Fruit fly (Drosophila melanogaster) whole organism, embryonic: ENCODE results near the gene Mdh1.

Experiments used
- Ada2b ChIP-seq: fragments of 200-800 bp; sonication (Bioruptor generic); IDR thresholded peaks from 2 replicates; pipeline ENCODE4 v1.3.6; 2022; ENCODE audit warnings: missing biosample characterization, missing genetic modification characterization
- BEAF-32 ChIP-seq: fragments of 200-800 bp; sonication (Bioruptor generic); optimal IDR thresholded peaks from 3 replicates; lab custom pipeline; 2017; ENCODE audit warnings: missing biosample characterization, missing genetic modification characterization, mild to moderate bottlenecking, moderate library complexity, missing genetic modification reagents
- CG10543 ChIP-seq: fragments of 200-800 bp; sonication (Bioruptor generic); optimal IDR thresholded peaks from 3 replicates; lab custom pipeline; 2017; ENCODE audit warnings: missing biosample characterization, mild to moderate bottlenecking, missing genetic modification characterization, moderate library complexity
- CG10654 ChIP-seq: fragments of 200-800 bp; sonication (Bioruptor generic); optimal IDR thresholded peaks from 2 replicates; lab custom pipeline; 2016; ENCODE audit warnings: missing biosample characterization, missing genetic modification characterization
- CG13775 ChIP-seq: fragments of 200-800 bp; sonication (Bioruptor generic); optimal IDR thresholded peaks from 3 replicates; lab custom pipeline; 2017; ENCODE audit warnings: missing biosample characterization, mild to moderate bottlenecking, missing genetic modification characterization
- CG14667 ChIP-seq: fragments of 200-800 bp; sonication (Bioruptor generic); IDR thresholded peaks from 2 replicates; pipeline ENCODE4 v1.3.6; 2022; ENCODE audit warnings: missing biosample characterization, missing genetic modification characterization
- CG14710 ChIP-seq: fragments of 200-800 bp; sonication (Bioruptor generic); optimal IDR thresholded peaks from 3 replicates; lab custom pipeline; 2019; ENCODE audit warnings: missing biosample characterization, mild to moderate bottlenecking, missing genetic modification characterization, moderate library complexity
- CG15601 ChIP-seq: fragments of 200-800 bp; sonication (Bioruptor generic); optimal IDR thresholded peaks from 3 replicates; lab custom pipeline; 2019; ENCODE audit warnings: missing biosample characterization, mild to moderate bottlenecking, missing genetic modification characterization, moderate library complexity
- CG18599 ChIP-seq: fragments of 200-800 bp; sonication (Bioruptor generic); optimal IDR thresholded peaks from 3 replicates; lab custom pipeline; 2017; ENCODE audit warnings: missing biosample characterization, missing genetic modification characterization, mild to moderate bottlenecking, moderate library complexity, missing genetic modification reagents
- CG2678 ChIP-seq: fragments of 200-800 bp; sonication (Bioruptor generic); optimal IDR thresholded peaks from 3 replicates; lab custom pipeline; 2019; ENCODE audit warnings: missing biosample characterization, mild to moderate bottlenecking, missing genetic modification characterization, moderate library complexity
- CG2889 ChIP-seq: fragments of 200-800 bp; sonication (Bioruptor generic); IDR thresholded peaks from 3 replicates; pipeline ENCODE4 v1.3.6; 2022; ENCODE audit warnings: missing biosample characterization, missing genetic modification characterization
- CG30403 ChIP-seq: fragments of 200-800 bp; sonication (Bioruptor generic); optimal IDR thresholded peaks from 3 replicates; lab custom pipeline; 2016; ENCODE audit warnings: missing biosample characterization, missing genetic modification characterization
- CG31388 ChIP-seq: fragments of 200-800 bp; sonication (Bioruptor generic); optimal IDR thresholded peaks from 2 replicates; lab custom pipeline; 2016; ENCODE audit warnings: missing biosample characterization, missing genetic modification characterization
- CG3726 ChIP-seq: fragments of 200-800 bp; sonication (Bioruptor generic); IDR thresholded peaks from 3 replicates; pipeline ENCODE4, ENCODE4 v1.3.6; 2022; ENCODE audit warnings: missing biosample characterization, missing genetic modification characterization
- CG4424 ChIP-seq: fragments of 200-800 bp; sonication (Bioruptor generic); optimal IDR thresholded peaks from 3 replicates; lab custom pipeline; 2016; ENCODE audit warnings: missing biosample characterization, missing genetic modification characterization
- CG7357 ChIP-seq: fragments of 200-800 bp; sonication (Bioruptor generic); IDR thresholded peaks from 3 replicates; pipeline ENCODE4 v1.3.6; 2022; ENCODE audit warnings: missing biosample characterization, missing genetic modification characterization
- CG8388 ChIP-seq: fragments of 200-800 bp; sonication (Bioruptor generic); optimal IDR thresholded peaks from 2 replicates; lab custom pipeline; 2019; ENCODE audit warnings: missing biosample characterization, mild to moderate bottlenecking, missing genetic modification characterization, moderate library complexity
- CG8924 ChIP-seq: fragments of 200-800 bp; optimal IDR thresholded peaks from 3 replicates; lab custom pipeline; 2019; ENCODE audit warnings: missing biosample characterization, mild to moderate bottlenecking, missing genetic modification characterization, moderate library complexity
- CG9797 ChIP-seq: fragments of 200-800 bp; sonication (Bioruptor generic); optimal IDR thresholded peaks from 3 replicates; lab custom pipeline; 2018; ENCODE audit warnings: missing biosample characterization, mild to moderate bottlenecking, missing genetic modification characterization
- D19B ChIP-seq: fragments of 200-800 bp; sonication (Bioruptor generic); optimal IDR thresholded peaks from 2 replicates; lab custom pipeline; 2017; ENCODE audit warnings: missing biosample characterization, mild to moderate bottlenecking, missing genetic modification characterization
- Dip3 ChIP-seq: fragments of 200-800 bp; sonication (Bioruptor generic); optimal IDR thresholded peaks from 3 replicates; lab custom pipeline; 2016; ENCODE audit warnings: missing biosample characterization, missing genetic modification characterization
- Dp ChIP-seq: fragments of 200-800 bp; sonication (Bioruptor generic); optimal IDR thresholded peaks from 2 replicates; lab custom pipeline; 2018; ENCODE audit warnings: missing biosample characterization, mild to moderate bottlenecking, missing genetic modification characterization, moderate library complexity
- Ets97D ChIP-seq: fragments of 200-800 bp; sonication (Bioruptor generic); optimal IDR thresholded peaks from 3 replicates; lab custom pipeline; 2016; ENCODE audit warnings: missing biosample characterization, missing genetic modification characterization
- Myb ChIP-seq: fragments of 200-800 bp; sonication (Bioruptor generic); optimal IDR thresholded peaks from 2 replicates; lab custom pipeline; 2016; ENCODE audit warnings: missing biosample characterization, missing genetic modification characterization
- Nf-YC ChIP-seq: fragments of 200-800 bp; optimal IDR thresholded peaks from 3 replicates; lab custom pipeline; 2019; ENCODE audit warnings: missing biosample characterization, mild to moderate bottlenecking, missing genetic modification characterization, moderate library complexity
- Oaz ChIP-seq: fragments of 200-800 bp; sonication (Bioruptor generic); IDR thresholded peaks from 2 replicates; pipeline ENCODE4 v1.3.6; 2022; ENCODE audit warnings: missing biosample characterization, missing genetic modification characterization
- Opbp ChIP-seq: fragments of 200-800 bp; sonication (Bioruptor generic); IDR thresholded peaks from 3 replicates; pipeline ENCODE4 v1.3.6; 2022; ENCODE audit warnings: missing biosample characterization, missing genetic modification characterization; ENCODE audit not compliant: partially characterized antibody
- Trl ChIP-seq, 3 experiments: fragments of >200 bp in 2 of 3; fragments of 200-800 bp in 1 of 3; sonication (Bioruptor generic) in 1 of 3; optimal IDR thresholded peaks; 2 replicates in 1 of 3; 3 replicates in 2 of 3; lab custom pipeline; 2016 to 2017; ENCODE audit warnings: missing biosample characterization in 1 of 3, missing genetic modification characterization in 1 of 3
- Vsx1 ChIP-seq: fragments of 200-800 bp; sonication (Bioruptor generic); optimal IDR thresholded peaks from 2 replicates; lab custom pipeline; 2017; ENCODE audit warnings: missing biosample characterization, mild to moderate bottlenecking, missing genetic modification characterization, missing genetic modification reagents
- YL-1 ChIP-seq: fragments of 200-800 bp; sonication (Bioruptor generic); optimal IDR thresholded peaks from 3 replicates; lab custom pipeline; 2017; ENCODE audit warnings: missing biosample characterization, mild to moderate bottlenecking, missing genetic modification characterization
- abd-A ChIP-seq: fragments of 200-800 bp; sonication (Bioruptor generic); optimal IDR thresholded peaks from 3 replicates; lab custom pipeline; 2019; ENCODE audit warnings: missing biosample characterization, mild to moderate bottlenecking, missing genetic modification characterization, moderate library complexity
- ase ChIP-seq: fragments of 200-800 bp; sonication (Bioruptor generic); IDR thresholded peaks from 3 replicates; pipeline ENCODE4 v1.3.6; 2022; ENCODE audit warnings: missing biosample characterization, missing genetic modification characterization
- az2 ChIP-seq: fragments of 200-800 bp; sonication (Bioruptor generic); optimal IDR thresholded peaks from 3 replicates; lab custom pipeline; 2016; ENCODE audit warnings: missing biosample characterization, missing genetic modification characterization
- danr ChIP-seq: fragments of 200-800 bp; sonication (Bioruptor generic); IDR thresholded peaks from 2 replicates; pipeline ENCODE4 v1.3.6; 2022; ENCODE audit warnings: missing biosample characterization, missing genetic modification characterization
- eve ChIP-seq, 2 experiments: fragments of >200 bp; optimal IDR thresholded peaks; 2 replicates each; lab custom pipeline; 2017; ENCODE audit warnings: missing biosample characterization in 2 of 2, missing genetic modification characterization in 2 of 2
- fd3F ChIP-seq: fragments of 200-800 bp; sonication (Bioruptor generic); optimal IDR thresholded peaks from 2 replicates; lab custom pipeline; 2018; ENCODE audit warnings: missing biosample characterization, mild to moderate bottlenecking, missing genetic modification characterization, moderate library complexity
- her ChIP-seq: fragments of 200-800 bp; sonication (Bioruptor generic); optimal IDR thresholded peaks from 2 replicates; lab custom pipeline; 2016; ENCODE audit warnings: missing biosample characterization, missing genetic modification characterization
- lov ChIP-seq, 2 experiments: fragments of 200-800 bp in 1 of 2; fragments of >200 bp in 1 of 2; sonication (Bioruptor generic) in 1 of 2; IDR thresholded peaks in 1 of 2; optimal IDR thresholded peaks in 1 of 2; 2 replicates in 1 of 2; 3 replicates in 1 of 2; pipeline versions ENCODE4 v1.3.6 to Lab custom; 2017 to 2022; ENCODE audit warnings: missing biosample characterization in 1 of 2, missing genetic modification characterization in 1 of 2
- nom ChIP-seq: fragments of 200-800 bp; sonication (Bioruptor generic); optimal IDR thresholded peaks from 2 replicates; lab custom pipeline; 2017; ENCODE audit warnings: missing biosample characterization, missing genetic modification characterization, mild to moderate bottlenecking, moderate library complexity, missing genetic modification reagents
- onecut ChIP-seq: fragments of 200-800 bp; sonication (Bioruptor generic); IDR thresholded peaks from 2 replicates; pipeline ENCODE4 v1.3.6; 2022; ENCODE audit warnings: missing biosample characterization, missing genetic modification characterization
- pb ChIP-seq: fragments of 200-800 bp; sonication (Bioruptor generic); optimal IDR thresholded peaks from 3 replicates; lab custom pipeline; 2016; ENCODE audit warnings: missing biosample characterization, missing genetic modification characterization
- pum ChIP-seq: fragments of 200-800 bp; sonication (Bioruptor generic); optimal IDR thresholded peaks from 2 replicates; lab custom pipeline; 2016; ENCODE audit warnings: missing biosample characterization, missing genetic modification characterization
- sens ChIP-seq: fragments of 200-800 bp; sonication (Bioruptor generic); peaks from one replicate; lab custom pipeline; 2016; ENCODE audit warnings: missing biosample characterization, missing genetic modification characterization
- shn ChIP-seq: fragments of 200-800 bp; sonication (Bioruptor generic); optimal IDR thresholded peaks from 3 replicates; lab custom pipeline; 2016; ENCODE audit warnings: missing biosample characterization, missing genetic modification characterization
- sisA ChIP-seq: fragments of 200-800 bp; sonication (Bioruptor generic); IDR thresholded peaks from 2 replicates; pipeline ENCODE4 v1.3.6; 2022; ENCODE audit warnings: missing biosample characterization, missing genetic modification characterization
- sug ChIP-seq: fragments of 200-800 bp; optimal IDR thresholded peaks from 2 replicates; lab custom pipeline; 2019; ENCODE audit warnings: missing biosample characterization, mild to moderate bottlenecking, missing genetic modification characterization, moderate library complexity
- trem ChIP-seq: fragments of 200-800 bp; optimal IDR thresholded peaks from 3 replicates; lab custom pipeline; 2019; ENCODE audit warnings: missing biosample characterization, mild to moderate bottlenecking, missing genetic modification characterization, moderate library complexity
- vfl ChIP-seq: fragments of 200-800 bp; sonication (Bioruptor generic); optimal IDR thresholded peaks from 2 replicates; lab custom pipeline; 2016; ENCODE audit warnings: missing biosample characterization, missing genetic modification characterization
- vnd ChIP-seq: fragments of 200-800 bp; sonication (Bioruptor generic); IDR thresholded peaks from 3 replicates; pipeline ENCODE4 v1.3.6; 2022; ENCODE audit warnings: missing biosample characterization, missing genetic modification characterization; ENCODE audit not compliant: partially characterized antibody
- vvl ChIP-seq: fragments of 200-800 bp; sonication (Bioruptor generic); IDR thresholded peaks from 2 replicates; pipeline ENCODE4 v1.3.6; 2022; ENCODE audit warnings: missing biosample characterization, missing genetic modification characterization

Gene Mdh1

dm6 chr2L:10356508-10356907, 39.6 kb downstream of the Mdh1 start, which contains the start of the genes CtsL4 and ClpP (continued):
- no peak for TF ChIP-seq sens
- TF ChIP-seq Myb, result peak; percentile 15
- no peak for TF ChIP-seq CG2889 (GFP tag; lab: Robert Waterston, UW)
- TF ChIP-seq YL-1 (GFP tag; lab: Kevin White, UChicago), result peak; percentile 53
- no peak for TF ChIP-seq Trl (optimal IDR thresholded peaks at IDR 0.05; lab: Kevin White, UChicago)
- TF ChIP-seq Trl (GFP tag; optimal IDR thresholded peaks at IDR 0.05; lab: Kevin White, UChicago), result peak; percentile 8
- TF ChIP-seq pb (GFP tag; lab: Kevin White, UChicago), result no peak
- peak; percentile 74 for TF ChIP-seq vvl (GFP tag; lab: Robert Waterston, UW)
- peak; percentile 32; the same call in 1 of the 2 replicates for TF ChIP-seq sisA (GFP tag; lab: Robert Waterston, UW)
- peak; percentile 46 for TF ChIP-seq trem (tag; lab: Kevin White, UChicago)
- TF ChIP-seq BEAF-32 (GFP tag; lab: Kevin White, UChicago), result peak; percentile 31
- TF ChIP-seq Oaz (GFP tag; lab: Robert Waterston, UW), result no peak; the same call in 1 of the 2 replicates
- peak; percentile 85 for TF ChIP-seq CG14667
- TF ChIP-seq sug (tag; lab: Kevin White, UChicago), result no peak
- no peak for TF ChIP-seq CG31388 (GFP tag; lab: Kevin White, UChicago)
- peak; percentile 37 for TF ChIP-seq CG13775 (GFP tag; lab: Kevin White, UChicago)
- peak; percentile 35 for TF ChIP-seq shn (GFP tag; lab: Kevin White, UChicago)
- no peak for TF ChIP-seq danr (GFP tag; lab: Robert Waterston, UW)
- no peak for TF ChIP-seq onecut (GFP tag; lab: Robert Waterston, UW)
- peak; percentile 4 for TF ChIP-seq CG10654 (GFP tag; lab: Kevin White, UChicago)
- peak; percentile 43 for TF ChIP-seq Ets97D (GFP tag; lab: Kevin White, UChicago)
- peak; percentile 42 for TF ChIP-seq fd3F (GFP tag; lab: Kevin White, UChicago)
- peak; percentile 35 for TF ChIP-seq CG4424 (GFP tag; lab: Kevin White, UChicago)
- peak; percentile 1 for TF ChIP-seq CG9797
- peak; percentile 67 for TF ChIP-seq CG14710 (tag; lab: Kevin White, UChicago)
- TF ChIP-seq CG8924, result peak; percentile 59
- TF ChIP-seq D19B (GFP tag; lab: Kevin White, UChicago), result peak; percentile 81
- peak; percentile 46 for TF ChIP-seq CG30403
- TF ChIP-seq CG3726 (GFP tag; lab: Robert Waterston, UW), result no peak
- TF ChIP-seq vfl (GFP tag; lab: Kevin White, UChicago), result peak; percentile 43
- TF ChIP-seq Ada2b (GFP tag; lab: Robert Waterston, UW), result peak; percentile 37
- no peak for TF ChIP-seq abd-A (tag; lab: Kevin White, UChicago)
- TF ChIP-seq Opbp, result no peak
- peak; percentile 5 for TF ChIP-seq Dp (GFP tag; lab: Kevin White, UChicago)
- TF ChIP-seq pum (GFP tag; lab: Kevin White, UChicago), result peak; percentile 35
- TF ChIP-seq CG18599 (GFP tag; lab: Kevin White, UChicago), result no peak
- peak; percentile 49 for TF ChIP-seq Nf-YC
- no peak for TF ChIP-seq CG2678 (tag; lab: Kevin White, UChicago)
- no peak for TF ChIP-seq CG10543 (GFP tag; lab: Kevin White, UChicago)
- no peak for TF ChIP-seq lov (optimal IDR thresholded peaks at IDR 0.05; lab: Kevin White, UChicago)
- TF ChIP-seq lov (GFP tag; IDR thresholded peaks at IDR 0.05; lab: Robert Waterston, UW), result 0 out of 3 replicates have a peak, but pooled peaks have one; percentile 9
- peak; percentile 39; the same call in 2 of the 3 replicates for TF ChIP-seq CG7357 (GFP tag; lab: Robert Waterston, UW)
- TF ChIP-seq CG8388 (GFP tag; lab: Kevin White, UChicago), result peak; percentile 68
- peak; percentile 52 for TF ChIP-seq az2 (GFP tag; lab: Kevin White, UChicago)
- no peak for TF ChIP-seq eve (GFP tag; optimal IDR thresholded peaks at IDR 0.05; lab: Kevin White, UChicago)
- TF ChIP-seq Vsx1 (GFP tag; lab: Kevin White, UChicago), result no peak
- TF ChIP-seq nom, result no peak
- TF ChIP-seq her, result peak; percentile 32
- TF ChIP-seq vnd (GFP tag; lab: Robert Waterston, UW), result no peak
- TF ChIP-seq Dip3 (GFP tag; lab: Kevin White, UChicago), result peak; percentile 50
- peak; percentile 26; the same call in 1 of the 3 replicates for TF ChIP-seq ase (GFP tag; lab: Robert Waterston, UW)
- peak; percentile 39 for TF ChIP-seq CG15601 (tag; lab: Kevin White, UChicago)
